Fruit fly (Drosophila melanogaster) whole organism, adult: ENCODE results near the gene tmod.

Experiments used
- CG11617 ChIP-seq: fragments of 200-800 bp; sonication (Bioruptor generic); optimal IDR thresholded peaks from 2 replicates; lab custom pipeline; 2017; ENCODE audit warnings: mild to moderate bottlenecking, missing biosample characterization, missing genetic modification reagents, missing genetic modification characterization
- Mnt ChIP-seq: fragments of 200-800 bp; sonication (Bioruptor generic); optimal IDR thresholded peaks from 2 replicates; lab custom pipeline; 2016; ENCODE audit warnings: missing biosample characterization, mild to moderate bottlenecking, missing genetic modification characterization
- cnc ChIP-seq, 2 experiments: fragments of >200 bp; optimal IDR thresholded peaks; 2 replicates each; lab custom pipeline; 2017
- tj ChIP-seq: fragments of 200-800 bp; sonication (Bioruptor generic); optimal IDR thresholded peaks from 3 replicates; lab custom pipeline; 2017; ENCODE audit warnings: missing biosample characterization, mild to moderate bottlenecking, missing genetic modification characterization, moderate library complexity

dm6 chr3R:30616098-30616857 is 83.9 kb downstream of the tmod start:
- TF ChIP-seq cnc (optimal IDR thresholded peaks at IDR 0.05; lab: Kevin White, UChicago) (no peak), CG11617 (GFP tag; lab: Kevin White, UChicago) (no peak), tj (GFP tag; lab: Kevin White, UChicago) (no peak), Mnt (no peak)
